Fruit fly (Drosophila melanogaster): ENCODE data around the gene RPA2.

dm6 chr2L:20965001-20965400 lies 39.1 kb upstream of the RPA2 start:
- no peak for TF ChIP-seq CG8478 (optimal IDR thresholded peaks at IDR 0.05)
- TF ChIP-seq CTCF (optimal IDR thresholded peaks at IDR 0.05) = no peak

Measured in S2 (cell line).